Worm (Caenorhabditis elegans) whole organism, early embryonic: ENCODE results near the gene C35A5.6.

Experiments
- B0310.2 ChIP-seq: sonication (generic microtip); optimal IDR thresholded peaks from 2 replicates; lab custom pipeline; 2016; ENCODE audit warnings: mild to moderate bottlenecking, missing genetic modification characterization, missing compliant biosample characterization
- ama-1 ChIP-seq: fragments of 150-350 bp; optimal IDR thresholded peaks from 2 replicates; lab custom pipeline; 2014
- ceh-13 ChIP-seq: fragments of 200-800 bp; sonication (Bioruptor generic); optimal IDR thresholded peaks from 2 replicates; lab custom pipeline; 2018; ENCODE audit warnings: mild to moderate bottlenecking, missing genetic modification characterization, missing compliant biosample characterization
- ets-7 ChIP-seq: sonication (generic microtip); optimal IDR thresholded peaks from 2 replicates; lab custom pipeline; 2016; ENCODE audit warnings: missing genotype, missing genetic modification characterization, missing compliant biosample characterization
- flt-1 ChIP-seq: fragments of 200-800 bp; sonication (Bioruptor generic); IDR thresholded peaks from 2 replicates; pipeline ENCODE4 v1.3.6; 2022; ENCODE audit warnings: missing genetic modification characterization, missing compliant biosample characterization
- tbx-37 ChIP-seq: fragments of 200-800 bp; sonication (Bioruptor generic); conservative IDR thresholded peaks from 2 replicates; pipeline ENCODE4 v1.3.6; 2022; ENCODE audit warnings: missing genetic modification reagents, missing genetic modification characterization, missing compliant biosample characterization

DNA sequence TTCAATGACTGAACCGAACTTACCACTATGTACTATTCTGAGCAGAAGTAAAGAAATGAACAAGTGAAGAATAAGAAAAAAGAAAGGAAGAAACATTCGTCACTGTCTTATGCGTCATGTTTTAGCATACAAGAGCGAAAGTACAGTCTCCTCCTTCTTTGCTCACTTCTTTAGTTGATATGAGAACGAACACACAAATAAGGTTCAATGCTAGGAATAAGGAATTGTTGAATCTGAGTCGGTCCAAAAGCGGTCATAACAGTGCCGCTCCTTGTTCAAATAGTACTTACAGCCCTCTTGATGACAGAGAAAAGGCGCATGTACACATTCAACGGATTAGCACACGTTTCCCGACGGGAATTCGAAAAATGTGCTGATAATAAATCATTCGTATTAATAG, 30.2 kb downstream of the C35A5.6 start, which contains the start of gene F25D1.8:
- TF ChIP-seq flt-1 (GFP tag; lab: Robert Waterston, UW): no peak
- TF ChIP-seq tbx-37: no peak
- no peak for TF ChIP-seq B0310.2 (tag; lab: Kevin White, UChicago)
- no peak for TF ChIP-seq ets-7 (tag; lab: Kevin White, UChicago)
- TF ChIP-seq ama-1 (lab: Kevin White, UChicago): no peak
- no peak for TF ChIP-seq ceh-13 (GFP tag; lab: Kevin White, UChicago)
